Worm (Caenorhabditis elegans) whole organism, midembryonic: ENCODE data around the gene clec-214.

Experiments used
- T22C8.4 ChIP-seq: fragments of 200-800 bp; sonication (Bioruptor generic); IDR thresholded peaks from 2 replicates; pipeline ENCODE4 v1.3.6; 2022; ENCODE audit warnings: missing genetic modification characterization, missing compliant biosample characterization
- cog-1 ChIP-seq: sonication (generic microtip); optimal IDR thresholded peaks from 2 replicates; lab custom pipeline; 2016; ENCODE audit warnings: missing genetic modification characterization, missing compliant biosample characterization
- flt-1 ChIP-seq: fragments of 200-800 bp; sonication (Bioruptor generic); IDR thresholded peaks from 2 replicates; pipeline ENCODE4 v1.3.6; 2022; ENCODE audit warnings: missing genetic modification characterization, missing compliant biosample characterization
- klf-2 ChIP-seq: fragments of 200-800 bp; sonication (Bioruptor generic); conservative IDR thresholded peaks from 2 replicates; pipeline ENCODE4 v1.3.6; 2022; ENCODE audit warnings: missing genetic modification reagents, missing genetic modification characterization, missing compliant biosample characterization
- med-1 ChIP-seq: sonication (generic microtip); optimal IDR thresholded peaks from 2 replicates; lab custom pipeline; 2017; ENCODE audit warnings: missing genetic modification characterization, mild to moderate bottlenecking, missing compliant biosample characterization, antibody characterized with exemption, missing genetic modification reagents; ENCODE audit not compliant: insufficient read depth
- ref-1 ChIP-seq: fragments of 200-800 bp; sonication (Bioruptor generic); conservative IDR thresholded peaks from 2 replicates; pipeline ENCODE4 v1.3.6; 2022; ENCODE audit warnings: missing genetic modification reagents, missing genetic modification characterization, missing compliant biosample characterization
- tab-1 ChIP-seq: fragments of 200-800 bp; sonication (Bioruptor generic); IDR thresholded peaks from 2 replicates; pipeline ENCODE4 v1.3.6; 2022; ENCODE audit warnings: missing genetic modification characterization, missing compliant biosample characterization
- ztf-23 ChIP-seq: fragments of 200-800 bp; sonication (Bioruptor generic); IDR thresholded peaks from 2 replicates; pipeline ENCODE4 v1.3.6; 2022; ENCODE audit warnings: missing genetic modification reagents, missing genetic modification characterization, missing compliant biosample characterization
- ztf-29 ChIP-seq: fragments of 200-800 bp; sonication (Bioruptor generic); IDR thresholded peaks from 2 replicates; pipeline ENCODE4 v1.3.6; 2022; ENCODE audit warnings: missing genetic modification reagents, missing genetic modification characterization, missing compliant biosample characterization

clec-214 gene

DNA sequence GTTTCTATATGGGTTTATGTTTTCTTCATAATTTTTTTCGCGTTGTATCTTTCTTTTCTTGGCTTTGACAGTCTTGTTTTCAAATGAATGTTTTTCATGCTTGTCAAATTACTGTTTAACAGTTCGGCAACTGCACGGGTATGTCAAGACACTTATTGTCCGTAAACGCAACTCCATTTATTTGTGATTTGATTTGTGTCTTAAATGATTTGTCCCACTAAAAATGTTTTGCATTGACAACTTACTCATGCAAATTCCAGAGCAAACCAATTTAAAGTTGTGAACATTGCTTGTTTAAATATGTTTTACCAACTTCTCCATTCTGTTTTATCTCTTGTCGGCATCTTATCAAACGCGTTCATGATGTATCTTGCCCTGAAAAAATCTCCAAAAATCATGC, 21.6 kb downstream of the clec-214 start, which contains the start of gene srd-25:
TSS of gene srd-25 (plus strand) at position 301 of the 400 bp plus-strand sequence.
- TF ChIP-seq tab-1 (GFP tag; lab: Robert Waterston, UW) = no peak
- TF ChIP-seq med-1 (GFP tag; lab: Kevin White, UChicago) = no peak
- TF ChIP-seq flt-1 (GFP tag; lab: Robert Waterston, UW) = no peak
- no peak for TF ChIP-seq ref-1
- TF ChIP-seq ztf-29 (GFP tag; lab: Robert Waterston, UW) = no peak
- no peak for TF ChIP-seq ztf-23 (GFP tag; lab: Robert Waterston, UW)
- TF ChIP-seq cog-1 (tag; lab: Kevin White, UChicago) = no peak
- TF ChIP-seq T22C8.4 (GFP tag; lab: Robert Waterston, UW) = no peak
- TF ChIP-seq klf-2 = no peak

DNA sequence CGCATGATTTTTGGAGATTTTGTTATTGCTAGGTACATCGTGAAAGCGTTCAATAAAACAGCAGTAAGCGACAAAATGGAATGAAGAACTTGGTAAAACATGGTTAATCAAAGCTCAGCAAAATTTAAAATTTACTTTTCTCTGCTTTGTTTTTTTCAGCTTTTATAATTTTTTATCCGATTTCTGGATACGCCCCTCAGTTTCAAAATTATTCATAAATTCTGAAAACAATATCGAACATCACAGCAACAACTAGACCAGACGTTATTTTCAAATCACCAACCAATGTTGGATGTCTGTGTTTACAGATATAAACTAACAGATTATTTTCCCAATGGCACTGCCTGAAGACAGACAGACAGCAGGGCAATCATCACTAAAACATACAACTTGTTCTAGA, 24.5 kb downstream of the clec-214 start, which contains the start of gene srd-31:
TSS of gene srd-31 (minus strand) at position 101 of the 400 bp plus-strand sequence.
- TF ChIP-seq ref-1 (no peak), T22C8.4 (GFP tag; lab: Robert Waterston, UW) (no peak), klf-2 (no peak), ztf-23 (GFP tag; lab: Robert Waterston, UW) (no peak), flt-1 (GFP tag; lab: Robert Waterston, UW) (no peak), tab-1 (GFP tag; lab: Robert Waterston, UW) (no peak), med-1 (GFP tag; lab: Kevin White, UChicago) (no peak), ztf-29 (GFP tag; lab: Robert Waterston, UW) (no peak), cog-1 (tag; lab: Kevin White, UChicago) (no peak)

ce11 chrV:7635469-7635868, 25.3 kb downstream of the clec-214 start, which contains the start of gene srd-29:
srd-29 (plus strand) TSS chrV:7635769.
- TF ChIP-seq cog-1 (tag; lab: Kevin White, UChicago) = no peak
- TF ChIP-seq T22C8.4 (GFP tag; lab: Robert Waterston, UW) = no peak
- TF ChIP-seq ztf-29 (GFP tag; lab: Robert Waterston, UW) = no peak
- TF ChIP-seq ztf-23 (GFP tag; lab: Robert Waterston, UW) = no peak
- no peak for TF ChIP-seq klf-2
- no peak for TF ChIP-seq med-1 (GFP tag; lab: Kevin White, UChicago)
- no peak for TF ChIP-seq tab-1 (GFP tag; lab: Robert Waterston, UW)
- TF ChIP-seq flt-1 (GFP tag; lab: Robert Waterston, UW) = no peak
- TF ChIP-seq ref-1 = no peak

ce11 chrV:7637801-7638200, 27.6 kb downstream of the clec-214 start, which contains the start of gene clec-45:
clec-45 (plus strand) TSS chrV:7638101.
- TF ChIP-seq ztf-29 (GFP tag; lab: Robert Waterston, UW) (no peak), klf-2 (no peak), flt-1 (GFP tag; lab: Robert Waterston, UW) (no peak), T22C8.4 (GFP tag; lab: Robert Waterston, UW) (no peak), tab-1 (GFP tag; lab: Robert Waterston, UW) (no peak), med-1 (GFP tag; lab: Kevin White, UChicago) (no peak), ref-1 (no peak), ztf-23 (GFP tag; lab: Robert Waterston, UW) (no peak), cog-1 (tag; lab: Kevin White, UChicago) (no peak)

ce11 chrV:7639356-7639755, 29.2 kb downstream of the clec-214 start:
- TF ChIP-seq T22C8.4 (GFP tag; lab: Robert Waterston, UW) = no peak
- no peak for TF ChIP-seq ztf-29 (GFP tag; lab: Robert Waterston, UW)
- TF ChIP-seq ztf-23 (GFP tag; lab: Robert Waterston, UW) = no peak

ce11 chrV:7639787-7640186, 29.6 kb downstream of the clec-214 start, which contains the start of gene F07C4.10:
F07C4.10 (minus strand) TSS chrV:7639887.
- no peak for TF ChIP-seq T22C8.4 (GFP tag; lab: Robert Waterston, UW)
- TF ChIP-seq flt-1 (GFP tag; lab: Robert Waterston, UW) = no peak
- no peak for TF ChIP-seq klf-2
- TF ChIP-seq tab-1 (GFP tag; lab: Robert Waterston, UW) = no peak
- TF ChIP-seq ztf-23 (GFP tag; lab: Robert Waterston, UW) = no peak
- no peak for TF ChIP-seq ref-1
- TF ChIP-seq ztf-29 (GFP tag; lab: Robert Waterston, UW) = no peak
- TF ChIP-seq med-1 (GFP tag; lab: Kevin White, UChicago) = no peak
- no peak for TF ChIP-seq cog-1 (tag; lab: Kevin White, UChicago)

DNA sequence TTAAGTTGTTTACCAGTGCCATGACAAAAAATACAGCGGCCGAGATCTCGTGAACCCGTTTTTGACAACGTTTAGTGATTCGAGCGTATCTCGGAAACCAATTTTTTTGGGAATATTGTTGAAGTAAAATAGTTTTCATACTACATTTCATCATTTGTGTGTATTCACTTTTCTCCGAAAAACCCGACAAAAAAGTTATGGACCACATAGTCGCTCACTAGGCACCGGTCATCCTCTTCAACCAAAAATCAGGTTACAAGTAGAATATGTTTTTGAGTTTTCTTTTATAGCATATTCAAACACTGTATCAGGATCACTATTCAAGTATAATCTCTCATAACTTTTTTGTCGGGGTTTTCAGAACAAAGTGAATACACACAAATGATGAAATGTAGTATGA, 31.5 kb downstream of the clec-214 start:
- TF ChIP-seq med-1 (GFP tag; lab: Kevin White, UChicago) (no peak), ztf-29 (GFP tag; lab: Robert Waterston, UW) (no peak), tab-1 (GFP tag; lab: Robert Waterston, UW) (no peak), ref-1 (no peak), cog-1 (tag; lab: Kevin White, UChicago) (no peak), flt-1 (GFP tag; lab: Robert Waterston, UW) (no peak), klf-2 (no peak), ztf-23 (GFP tag; lab: Robert Waterston, UW) (no peak), T22C8.4 (GFP tag; lab: Robert Waterston, UW) (no peak)

DNA sequence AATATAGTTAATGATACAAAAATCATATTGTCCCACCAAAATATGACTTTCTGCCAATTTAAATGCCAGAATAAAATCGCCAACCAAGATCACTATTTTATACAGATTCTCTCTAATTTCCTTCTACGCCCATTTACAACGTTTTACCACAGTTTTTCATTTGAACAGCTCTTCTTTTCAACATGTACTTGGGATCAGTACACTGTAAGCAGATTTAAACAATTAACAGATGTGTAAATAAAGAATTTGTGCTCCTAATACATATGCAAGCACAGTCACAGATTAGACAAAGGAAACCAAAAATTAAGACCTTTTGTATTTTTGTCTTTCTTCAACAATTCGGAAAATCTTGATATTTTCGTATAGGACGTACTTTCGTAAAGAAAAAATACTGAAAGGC, 33.2 kb downstream of the clec-214 start, which contains the start of gene F07C4.11:
TSS of gene F07C4.11 (minus strand) at position 101 of the 400 bp plus-strand sequence.
- TF ChIP-seq ztf-23 (GFP tag; lab: Robert Waterston, UW) (no peak), tab-1 (GFP tag; lab: Robert Waterston, UW) (no peak), ref-1 (no peak), cog-1 (tag; lab: Kevin White, UChicago) (no peak), med-1 (GFP tag; lab: Kevin White, UChicago) (no peak), flt-1 (GFP tag; lab: Robert Waterston, UW) (no peak), ztf-29 (GFP tag; lab: Robert Waterston, UW) (no peak), T22C8.4 (GFP tag; lab: Robert Waterston, UW) (no peak), klf-2 (no peak)

ce11 chrV:7645454-7645853, 35.3 kb downstream of the clec-214 start, which contains the start of gene str-47:
str-47 (plus strand) TSS chrV:7645754.
- TF ChIP-seq ztf-29 (GFP tag; lab: Robert Waterston, UW) (no peak), tab-1 (GFP tag; lab: Robert Waterston, UW) (no peak), flt-1 (GFP tag; lab: Robert Waterston, UW) (no peak), klf-2 (no peak), ref-1 (no peak)
